Fruit fly (Drosophila melanogaster): ENCODE data around the gene CG14907.

DNA sequence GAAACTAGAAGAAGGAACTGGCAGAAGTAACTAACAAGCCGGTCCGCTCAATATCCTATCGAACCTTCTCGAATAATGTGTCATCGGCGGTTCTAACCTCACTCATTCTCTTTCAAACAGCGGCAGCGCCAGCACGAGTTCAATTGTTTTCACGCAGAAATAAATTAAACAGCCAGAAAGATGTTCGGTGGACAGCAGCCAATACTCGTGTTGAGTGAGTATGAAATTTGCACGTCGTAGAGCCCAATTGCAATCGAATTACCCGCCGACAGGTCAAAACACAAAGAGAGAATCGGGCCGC is 4.5 kb downstream of the CG14907 start:
- TF ChIP-seq CG4617 (GFP tag; optimal IDR thresholded peaks at IDR 0.05; ENCODE audit: borderline replicate concordance), result no peak
- TF ChIP-seq gcm (GFP tag; optimal IDR thresholded peaks at IDR 0.05), result no peak
- no peak for TF ChIP-seq CG14050 (GFP tag; IDR thresholded peaks at IDR 0.05)

All from whole organism, embryonic.